Fruit fly (Drosophila melanogaster): ENCODE results near the gene CG46383.
A peak's percentile ranks its signal among the peaks of the same experiment; 100 is the strongest.

Gene CG46383

DNA sequence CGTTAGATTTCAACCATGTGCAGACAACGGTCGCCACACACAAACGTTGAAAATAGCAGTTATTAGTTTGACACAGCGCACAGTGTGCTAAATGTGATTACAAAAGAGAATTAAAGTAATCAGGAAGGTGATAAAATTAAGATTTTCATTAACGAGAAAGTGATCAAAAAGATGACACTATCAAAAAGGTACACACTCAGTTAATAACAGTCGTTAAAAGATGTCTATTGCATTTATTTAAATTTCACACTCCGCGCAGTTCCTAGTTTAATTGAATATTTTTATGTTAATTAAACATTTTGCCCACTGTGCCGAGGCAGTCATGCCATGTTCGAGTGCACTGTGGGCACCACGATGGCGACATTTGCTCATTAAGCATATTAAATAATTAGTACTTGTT is 23.6 kb downstream of the CG46383 start (continued):
- TF ChIP-seq CG10543 (GFP tag; optimal IDR thresholded peaks at IDR 0.05) (peak; percentile 8), dysf (GFP tag; IDR thresholded peaks at IDR 0.05) (peak; percentile 65; the same call in 2 of the 3 replicates), Sox100B (GFP tag; optimal IDR thresholded peaks at IDR 0.05) (no peak), CG30020 (tag; optimal IDR thresholded peaks at IDR 0.05) (no peak), zen2 (GFP tag; IDR thresholded peaks at IDR 0.05; ENCODE audit: partially characterized antibody) (no peak), hb (GFP tag; IDR thresholded peaks at IDR 0.05; ENCODE audit: partially characterized antibody) (no peak), D19A (tag; optimal IDR thresholded peaks at IDR 0.05) (no peak), CG6689 (GFP tag; IDR thresholded peaks at IDR 0.05) (0 out of 2 replicates have a peak, but pooled peaks have one; percentile 30), CG12744 (GFP tag; optimal IDR thresholded peaks at IDR 0.05) (no peak), CG8944 (GFP tag; optimal IDR thresholded peaks at IDR 0.05) (no peak), Fer3 (tag; optimal IDR thresholded peaks at IDR 0.05) (no peak), CG10431 (GFP tag; optimal IDR thresholded peaks at IDR 0.05) (no peak), bcd (GFP tag; optimal IDR thresholded peaks at IDR 0.05) (no peak), rib (GFP tag; IDR thresholded peaks at IDR 0.05) (no peak), CG42726 (GFP tag; IDR thresholded peaks at IDR 0.05; ENCODE audit: partially characterized antibody) (no peak), Ets65A (GFP tag) (peak; percentile 69), Lim3 (GFP tag; IDR thresholded peaks at IDR 0.05) (no peak), Poxn (GFP tag; IDR thresholded peaks at IDR 0.05) (no peak), tup (GFP tag; optimal IDR thresholded peaks at IDR 0.05) (no peak), CG9727 (GFP tag; optimal IDR thresholded peaks at IDR 0.05) (peak; percentile 15), ind (GFP tag; optimal IDR thresholded peaks at IDR 0.05) (peak; percentile 30), BEAF-32 (GFP tag; optimal IDR thresholded peaks at IDR 0.05) (no peak), crc (GFP tag; optimal IDR thresholded peaks at IDR 0.05) (no peak), Ada2b (GFP tag; IDR thresholded peaks at IDR 0.05) (peak; percentile 34; the same call in 1 of the 2 replicates), H15 (GFP tag; IDR thresholded peaks at IDR 0.05) (no peak), esg (GFP tag; conservative IDR thresholded peaks at IDR 0.05) (0 out of 2 replicates have a peak, but pooled peaks have one; percentile 31), PHDP (tag; optimal IDR thresholded peaks at IDR 0.05) (peak; percentile 49), CG5180 (GFP tag; optimal IDR thresholded peaks at IDR 0.05) (no peak), phol (tag; optimal IDR thresholded peaks at IDR 0.05) (peak; percentile 41), Hand (GFP tag; optimal IDR thresholded peaks at IDR 0.05) (no peak), inv (GFP tag; IDR thresholded peaks at IDR 0.05; ENCODE audit: partially characterized antibody) (no peak), CG3407 (GFP tag; optimal IDR thresholded peaks at IDR 0.05) (no peak), Rfx (GFP tag; IDR thresholded peaks at IDR 0.05) (peak; percentile 40; the same call in 1 of the 2 replicates), grau (tag; optimal IDR thresholded peaks at IDR 0.05) (peak; percentile 40), CG17612 (GFP tag; IDR thresholded peaks at IDR 0.05) (no peak), CG7357 (GFP tag; IDR thresholded peaks at IDR 0.05) (peak; percentile 46; the same call in 1 of the 3 replicates), cg (GFP tag; optimal IDR thresholded peaks at IDR 0.05) (no peak), HHEX (GFP tag; optimal IDR thresholded peaks at IDR 0.05) (peak; percentile 12), vvl (GFP tag; IDR thresholded peaks at IDR 0.05) (peak; percentile 70), zf30C (GFP tag; optimal IDR thresholded peaks at IDR 0.05) (no peak), exex (tag; optimal IDR thresholded peaks at IDR 0.05) (no peak), mirr (GFP tag; optimal IDR thresholded peaks at IDR 0.05) (no peak), CG9215 (GFP tag; IDR thresholded peaks at IDR 0.05) (peak; percentile 18; the same call in 1 of the 2 replicates), CG16815 (GFP tag; optimal IDR thresholded peaks at IDR 0.05) (no peak), Xrp1 (GFP tag; IDR thresholded peaks at IDR 0.05) (peak; percentile 57; the same call in 1 of the 2 replicates), eyg (GFP tag; optimal IDR thresholded peaks at IDR 0.05) (no peak), CG4707 (GFP tag; optimal IDR thresholded peaks at IDR 0.05) (peak; percentile 29), tap (tag; optimal IDR thresholded peaks at IDR 0.05) (peak; percentile 12), CG6683 (GFP tag; optimal IDR thresholded peaks at IDR 0.05) (no peak), mld (GFP tag; IDR thresholded peaks at IDR 0.05; ENCODE audit: partially characterized antibody) (no peak)

Measured in whole organism, embryonic.